Worm (Caenorhabditis elegans): ENCODE results near the gene Y110A2AL.7.

- TF ChIP-seq snpc-4 (tag; optimal IDR thresholded peaks at IDR 0.05) (no peak), lin-39 (tag; optimal IDR thresholded peaks at IDR 0.05) (no peak), ztf-11 (tag; optimal IDR thresholded peaks at IDR 0.05) (no peak), F10B5.3 (tag; optimal IDR thresholded peaks at IDR 0.05) (no peak), nhr-77 (tag; optimal IDR thresholded peaks at IDR 0.05) (no peak), hif-1 (tag; optimal IDR thresholded peaks at IDR 0.05) (no peak), unc-39 (tag; optimal IDR thresholded peaks at IDR 0.05) (no peak)
These were observed 20.5 kb downstream of the Y110A2AL.7 start, which contains the start of the genes fut-4 and K12H6.10 for ce11 chrII:2822435-2822920.
